Fruit fly (Drosophila melanogaster) whole organism, embryonic: Measurements from ENCODE around the gene SclA.

Source experiments
- CG15269 ChIP-seq: fragments of 200-800 bp; sonication (Bioruptor generic); optimal IDR thresholded peaks from 2 replicates; lab custom pipeline; 2018; ENCODE audit warnings: missing biosample characterization, mild to moderate bottlenecking, missing genetic modification characterization, moderate library complexity
- CG17802 ChIP-seq: fragments of 200-800 bp; sonication (Bioruptor generic); optimal IDR thresholded peaks from 2 replicates; lab custom pipeline; 2018; ENCODE audit warnings: missing biosample characterization, mild to moderate bottlenecking, missing genetic modification characterization, moderate library complexity
- CG7357 ChIP-seq: fragments of 200-800 bp; sonication (Bioruptor generic); IDR thresholded peaks from 3 replicates; pipeline ENCODE4 v1.3.6; 2022; ENCODE audit warnings: missing biosample characterization, missing genetic modification characterization
- CG8478 ChIP-seq: fragments of >200 bp; optimal IDR thresholded peaks from 2 replicates; lab custom pipeline; 2018
- Deaf1 ChIP-seq: fragments of 200-800 bp; optimal IDR thresholded peaks from 3 replicates; lab custom pipeline; 2019; ENCODE audit warnings: missing biosample characterization, mild to moderate bottlenecking, missing genetic modification characterization, moderate library complexity
- HLH54F ChIP-seq: fragments of 200-800 bp; sonication (Bioruptor generic); optimal IDR thresholded peaks from 3 replicates; lab custom pipeline; 2016; ENCODE audit warnings: missing biosample characterization, missing genetic modification characterization
- Scr ChIP-seq: fragments of 200-800 bp; sonication (Bioruptor generic); IDR thresholded peaks from 2 replicates; pipeline ENCODE4 v1.3.6; 2022; ENCODE audit warnings: missing biosample characterization, missing genetic modification characterization; ENCODE audit not compliant: partially characterized antibody
- Sox102F ChIP-seq: fragments of 200-800 bp; sonication (Bioruptor generic); optimal IDR thresholded peaks from 2 replicates; lab custom pipeline; 2018; ENCODE audit warnings: missing biosample characterization, mild to moderate bottlenecking, missing genetic modification characterization, moderate library complexity
- Ssrp ChIP-seq: fragments of 200-800 bp; sonication (Bioruptor generic); optimal IDR thresholded peaks from 2 replicates; lab custom pipeline; 2018; ENCODE audit warnings: missing biosample characterization, mild to moderate bottlenecking, missing genetic modification characterization, moderate library complexity
- bcd ChIP-seq: fragments of 200-800 bp; sonication (Bioruptor generic); optimal IDR thresholded peaks from 2 replicates; lab custom pipeline; 2017; ENCODE audit warnings: missing biosample characterization, mild to moderate bottlenecking, missing genetic modification characterization
- dimm ChIP-seq: fragments of 200-800 bp; sonication (Bioruptor generic); IDR thresholded peaks from 2 replicates; pipeline ENCODE4 v1.3.6; 2022; ENCODE audit warnings: missing biosample characterization, missing genetic modification characterization
- disco-r ChIP-seq: fragments of 200-800 bp; sonication (Bioruptor generic); optimal IDR thresholded peaks from 2 replicates; lab custom pipeline; 2016; ENCODE audit warnings: missing biosample characterization, missing genetic modification characterization
- inv ChIP-seq: fragments of 200-800 bp; sonication (Bioruptor generic); IDR thresholded peaks from 2 replicates; pipeline ENCODE4 v1.3.6; 2022; ENCODE audit warnings: missing biosample characterization, missing genetic modification characterization; ENCODE audit not compliant: partially characterized antibody
- wek ChIP-seq: fragments of 200-800 bp; sonication (Bioruptor generic); optimal IDR thresholded peaks from 3 replicates; lab custom pipeline; 2018; ENCODE audit warnings: missing biosample characterization, mild to moderate bottlenecking, missing genetic modification characterization, moderate library complexity

DNA sequence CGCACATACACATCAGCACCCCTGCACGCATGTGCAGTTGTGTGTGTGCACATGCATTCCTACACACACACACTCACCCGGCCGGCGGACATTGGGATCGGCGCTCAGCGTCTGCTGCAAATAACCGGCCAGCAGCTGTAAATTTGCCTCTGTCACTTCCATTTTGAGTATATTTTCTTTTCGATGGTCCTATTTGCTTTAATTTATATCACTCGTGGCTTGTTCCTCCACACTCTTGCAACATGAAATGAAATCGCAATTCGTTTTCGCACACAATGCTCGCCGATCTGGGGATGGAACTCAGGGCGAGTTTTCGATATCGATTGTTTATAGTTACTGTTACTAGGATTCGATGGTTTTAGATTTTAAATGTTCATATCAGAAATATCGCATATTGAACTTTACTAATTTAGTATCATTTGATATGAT lies 12.9 kb upstream of the SclA start, which contains the start of gene Cse1:
- no peak for TF ChIP-seq HLH54F (GFP tag; lab: Kevin White, UChicago)
- TF ChIP-seq CG17802 (tag; lab: Kevin White, UChicago), result no peak
- no peak for TF ChIP-seq disco-r
- TF ChIP-seq CG15269 (tag; lab: Kevin White, UChicago), result no peak
- TF ChIP-seq CG7357 (GFP tag; lab: Robert Waterston, UW), result no peak
- TF ChIP-seq Deaf1, result no peak
- TF ChIP-seq CG8478 (lab: Kevin White, UChicago), result no peak
- no peak for TF ChIP-seq Ssrp (tag; lab: Kevin White, UChicago)
- peak; percentile 78 for TF ChIP-seq Scr (GFP tag; lab: Robert Waterston, UW)
- no peak for TF ChIP-seq bcd (GFP tag; lab: Kevin White, UChicago)
- TF ChIP-seq dimm (GFP tag; lab: Robert Waterston, UW), result no peak
- peak; percentile 55; the same call in 1 of the 2 replicates for TF ChIP-seq inv (GFP tag; lab: Robert Waterston, UW)
- TF ChIP-seq wek (GFP tag; lab: Kevin White, UChicago), result no peak
- TF ChIP-seq Sox102F (GFP tag; lab: Kevin White, UChicago), result no peak
